Fruit fly (Drosophila melanogaster) whole organism, wandering third instar larva: ENCODE data around the gene CG11076.

Experiments used
- Abd-B ChIP-seq: fragments of >200 bp; optimal IDR thresholded peaks from 2 replicates; lab custom pipeline; 2017; ENCODE audit warnings: missing biosample characterization, missing genetic modification characterization
- CG32264 ChIP-seq: fragments of 200-800 bp; sonication (Bioruptor generic); optimal IDR thresholded peaks from 2 replicates; lab custom pipeline; 2016; ENCODE audit warnings: missing biosample characterization, missing genetic modification characterization
- CrebA ChIP-seq: fragments of 200-800 bp; sonication (Bioruptor generic); optimal IDR thresholded peaks from 2 replicates; lab custom pipeline; 2016; ENCODE audit warnings: missing biosample characterization, mild to moderate bottlenecking, missing genetic modification characterization, borderline replicate concordance
- Dif ChIP-seq: fragments of 200-275, 200-300 bp; sonication (Bioruptor generic); optimal IDR thresholded peaks from 2 replicates; lab custom pipeline; 2018; ENCODE audit warnings: missing biosample characterization, missing genetic modification characterization; ENCODE audit not compliant: partially characterized antibody
- GATAd ChIP-seq: sonication (Bioruptor generic); optimal IDR thresholded peaks from 2 replicates; lab custom pipeline; 2016; ENCODE audit warnings: missing biosample characterization, missing genetic modification characterization
- HLH106 ChIP-seq: fragments of 200-800 bp; optimal IDR thresholded peaks from 3 replicates; lab custom pipeline; 2019; ENCODE audit warnings: missing biosample characterization, mild to moderate bottlenecking, missing genetic modification characterization, moderate library complexity
- Hnf4 ChIP-seq: fragments of 200-800 bp; sonication (Bioruptor generic); optimal IDR thresholded peaks from 2 replicates; lab custom pipeline; 2016; ENCODE audit warnings: missing biosample characterization, mild to moderate bottlenecking, missing genetic modification characterization
- Hr78 ChIP-seq: fragments of >200 bp; optimal IDR thresholded peaks from 2 replicates; lab custom pipeline; 2017; ENCODE audit warnings: missing biosample characterization, missing genetic modification characterization
- Jra ChIP-seq: sonication (Bioruptor generic); optimal IDR thresholded peaks from 2 replicates; lab custom pipeline; 2016; ENCODE audit warnings: missing biosample characterization, missing genetic modification characterization
- Mio ChIP-seq: sonication (Bioruptor generic); optimal IDR thresholded peaks from 2 replicates; lab custom pipeline; 2016; ENCODE audit warnings: missing biosample characterization, missing genetic modification characterization
- Myc ChIP-seq: fragments of >200 bp; optimal IDR thresholded peaks from 2 replicates; lab custom pipeline; 2017
- N ChIP-seq: fragments of >200 bp; optimal IDR thresholded peaks from 2 replicates; lab custom pipeline; 2018; ENCODE audit warnings: missing biosample characterization, missing external identifiers, missing genetic modification characterization
- OdsH ChIP-seq: fragments of 200-800 bp; sonication (Bioruptor generic); optimal IDR thresholded peaks from 2 replicates; lab custom pipeline; 2016; ENCODE audit warnings: missing biosample characterization, mild to moderate bottlenecking, missing genetic modification characterization
- Rel ChIP-seq, 2 experiments: fragments of 200-800 bp; sonication (Bioruptor generic) in 1 of 2; optimal IDR thresholded peaks; 2 replicates in 1 of 2; 3 replicates in 1 of 2; lab custom pipeline; 2016 to 2019; ENCODE audit warnings: mild to moderate bottlenecking in 2 of 2, missing biosample characterization in 2 of 2, missing genetic modification characterization in 2 of 2, moderate library complexity in 1 of 2
- Sp1 ChIP-seq: fragments of 200-800 bp; sonication (Bioruptor generic); optimal IDR thresholded peaks from 3 replicates; lab custom pipeline; 2019; ENCODE audit warnings: missing biosample characterization, mild to moderate bottlenecking, missing genetic modification characterization, moderate library complexity
- brk ChIP-seq: fragments of 200-800 bp; sonication (Bioruptor generic); optimal IDR thresholded peaks from 2 replicates; lab custom pipeline; 2016; ENCODE audit warnings: missing biosample characterization, mild to moderate bottlenecking, missing genetic modification characterization
- dl ChIP-seq, 2 experiments: fragments of 175-275, 200-275 bp in 1 of 2; fragments of 200-275 bp in 1 of 2; sonication (Bioruptor generic); optimal IDR thresholded peaks; lab custom pipeline; 2018; ENCODE audit warnings: mild to moderate bottlenecking in 2 of 2, missing biosample characterization in 2 of 2, missing genetic modification characterization in 2 of 2, moderate library complexity in 2 of 2; ENCODE audit not compliant: partially characterized antibody in 2 of 2, insufficient read depth in 1 of 2
- dmrt93B ChIP-seq: fragments of 200-800 bp; sonication (Bioruptor generic); optimal IDR thresholded peaks from 2 replicates; lab custom pipeline; 2018; ENCODE audit warnings: missing biosample characterization, mild to moderate bottlenecking, missing genetic modification characterization
- dsf ChIP-seq: sonication (Bioruptor generic); optimal IDR thresholded peaks from 2 replicates; lab custom pipeline; 2016; ENCODE audit warnings: missing biosample characterization, missing genetic modification characterization, borderline replicate concordance
- ey ChIP-seq: fragments of 200-800 bp; sonication (Bioruptor generic); optimal IDR thresholded peaks from 2 replicates; lab custom pipeline; 2016; ENCODE audit warnings: missing biosample characterization, missing genetic modification characterization
- foxo ChIP-seq, 2 experiments: fragments of 200-800 bp; sonication (Bioruptor generic); optimal IDR thresholded peaks; 2 replicates in 1 of 2; 3 replicates in 1 of 2; lab custom pipeline; 2016 to 2017; ENCODE audit warnings: missing biosample characterization in 2 of 2, missing genetic modification characterization in 2 of 2
- fru ChIP-seq: fragments of 200-800 bp; sonication (Bioruptor generic); optimal IDR thresholded peaks from 3 replicates; lab custom pipeline; 2016; ENCODE audit warnings: missing biosample characterization, mild to moderate bottlenecking, missing genetic modification characterization
- pan ChIP-seq: fragments of >200 bp; optimal IDR thresholded peaks from 2 replicates; lab custom pipeline; 2017
- rgr ChIP-seq: fragments of 200-800 bp; sonication (Bioruptor generic); optimal IDR thresholded peaks from 3 replicates; lab custom pipeline; 2016; ENCODE audit warnings: missing biosample characterization, mild to moderate bottlenecking, missing genetic modification characterization
- sage ChIP-seq: fragments of 200-800 bp; sonication (Bioruptor generic); optimal IDR thresholded peaks from 2 replicates; lab custom pipeline; 2016; ENCODE audit warnings: missing biosample characterization, mild to moderate bottlenecking, missing genetic modification characterization
- sv ChIP-seq: fragments of 200-800 bp; sonication (Bioruptor generic); optimal IDR thresholded peaks from 3 replicates; lab custom pipeline; 2016; ENCODE audit warnings: missing biosample characterization, missing genetic modification characterization
- tai ChIP-seq: sonication (Bioruptor generic); optimal IDR thresholded peaks from 2 replicates; lab custom pipeline; 2016; ENCODE audit warnings: missing biosample characterization, missing genetic modification characterization
- usp ChIP-seq: fragments of >200 bp; optimal IDR thresholded peaks from 2 replicates; lab custom pipeline; 2017; ENCODE audit warnings: missing biosample characterization, missing genetic modification characterization
- woc ChIP-seq: sonication (Bioruptor generic); optimal IDR thresholded peaks from 2 replicates; lab custom pipeline; 2016; ENCODE audit warnings: missing biosample characterization, mild to moderate bottlenecking, missing genetic modification characterization

Gene CG11076

DNA sequence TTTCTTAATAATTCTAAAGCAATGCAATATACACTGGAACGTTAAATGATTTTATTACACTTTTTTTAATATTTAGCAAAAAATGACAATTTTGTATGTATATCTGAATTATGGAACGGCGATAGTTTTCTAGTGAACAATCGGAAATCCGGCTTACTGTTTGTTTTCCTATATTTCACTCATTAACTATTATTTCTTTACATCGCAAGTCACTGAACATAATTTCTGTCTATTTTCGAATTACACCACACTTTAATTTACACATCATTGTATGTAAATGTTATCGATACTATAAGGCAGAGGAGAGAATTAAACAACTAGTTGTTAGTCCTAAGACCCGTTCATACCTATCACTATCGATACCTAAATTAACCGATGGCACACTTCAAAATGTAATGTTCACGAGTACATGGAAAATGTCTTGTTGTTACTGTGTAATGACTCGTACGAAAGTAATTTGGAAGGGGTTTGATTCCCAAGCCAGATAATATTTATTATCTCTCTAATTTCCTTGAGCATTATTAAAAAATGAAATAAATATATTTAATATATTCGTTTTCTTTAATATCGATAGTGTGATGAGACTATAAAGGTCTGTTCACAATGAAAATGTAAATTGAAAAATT lies 4.6 kb downstream of the CG11076 start, which contains the start of gene PlexA (continued):
- TF ChIP-seq sage (GFP tag; lab: Kevin White, UChicago), result no peak

DNA sequence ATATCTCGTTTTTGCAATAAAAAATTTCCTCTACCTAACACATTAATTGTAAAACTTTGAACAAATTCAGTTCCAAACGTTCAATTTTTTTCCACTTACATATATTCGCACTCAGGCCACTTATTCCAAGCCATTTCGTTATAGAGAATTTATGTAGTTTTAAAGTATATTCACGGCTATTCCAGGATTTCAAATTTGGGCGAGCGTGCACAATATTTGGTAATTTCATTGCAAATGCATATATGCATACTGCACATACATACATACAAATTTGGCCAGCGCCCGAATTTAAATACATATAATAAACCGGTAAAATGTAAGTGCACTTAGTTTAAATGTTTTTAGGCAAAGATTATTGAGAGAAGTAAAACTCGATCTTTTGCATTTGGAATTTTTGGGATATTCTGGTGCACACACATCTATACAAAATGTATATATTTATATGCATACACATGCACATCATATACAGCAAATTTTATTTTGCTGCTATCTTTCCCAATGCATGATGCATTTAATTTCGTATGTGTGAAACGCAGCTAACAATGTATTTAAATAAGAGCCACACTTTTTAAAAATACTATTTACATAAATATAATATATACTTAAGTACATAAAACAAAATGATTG lies 5.3 kb downstream of the CG11076 start:
- TF ChIP-seq Hnf4 (GFP tag; lab: Kevin White, UChicago) (no peak), OdsH (GFP tag; lab: Kevin White, UChicago) (no peak), Mio (GFP tag; lab: Kevin White, UChicago) (no peak), usp (GFP tag; lab: Kevin White, UChicago) (no peak), Jra (GFP tag; lab: Kevin White, UChicago) (no peak), foxo (GFP tag; optimal IDR thresholded peaks at IDR 0.05; lab: Kevin White, UChicago) (no peak), HLH106 (tag; lab: Kevin White, UChicago) (no peak), CrebA (GFP tag; lab: Kevin White, UChicago) (no peak), fru (GFP tag; lab: Kevin White, UChicago) (no peak), N (GFP tag; lab: Kevin White, UChicago) (no peak), tai (GFP tag; lab: Kevin White, UChicago) (no peak), Myc (lab: Kevin White, UChicago) (no peak), brk (no peak), pan (lab: Kevin White, UChicago) (no peak), sv (GFP tag; lab: Kevin White, UChicago) (no peak), Dif (no peak), Sp1 (GFP tag; lab: Kevin White, UChicago) (no peak), sage (GFP tag; lab: Kevin White, UChicago) (no peak), dsf (no peak)
- TF ChIP-seq, all 38 proteins: peak for 0

DNA sequence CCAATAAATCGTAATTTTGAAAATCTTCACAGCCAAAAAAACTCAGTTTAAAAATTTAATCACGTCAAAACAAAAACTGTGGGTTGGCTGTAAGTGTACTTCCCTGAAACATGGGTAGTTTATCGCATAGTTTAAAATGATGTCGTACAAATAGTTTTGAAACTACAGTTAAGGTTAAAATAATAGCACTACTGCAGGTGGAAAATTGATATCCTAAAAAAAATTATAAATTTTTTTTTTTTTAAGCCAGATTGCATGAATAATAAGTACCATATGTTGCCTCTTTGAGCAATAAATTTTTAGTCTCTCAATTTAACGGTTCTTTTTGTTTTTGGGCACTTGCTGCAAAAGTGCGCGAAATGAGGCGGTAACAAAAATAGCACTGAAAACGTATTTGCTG lies 6.5 kb downstream of the CG11076 start:
- TF ChIP-seq Abd-B (GFP tag; lab: Kevin White, UChicago), result no peak
- TF ChIP-seq HLH106 (tag; lab: Kevin White, UChicago), result no peak
- no peak for TF ChIP-seq woc (GFP tag; lab: Kevin White, UChicago)
- TF ChIP-seq CG32264 (GFP tag; lab: Kevin White, UChicago), result no peak
- TF ChIP-seq sv (GFP tag; lab: Kevin White, UChicago), result no peak
- no peak for TF ChIP-seq Sp1 (GFP tag; lab: Kevin White, UChicago)
- TF ChIP-seq ey (GFP tag; lab: Kevin White, UChicago), result no peak
- no peak for TF ChIP-seq dmrt93B (GFP tag; lab: Kevin White, UChicago)
- no peak for TF ChIP-seq Rel (GFP tag; optimal IDR thresholded peaks at IDR 0.05; lab: Kevin White, UChicago)
- TF ChIP-seq Rel (tag; optimal IDR thresholded peaks at IDR 0.05; lab: Kevin White, UChicago), result no peak
- no peak for TF ChIP-seq Hnf4 (GFP tag; lab: Kevin White, UChicago)
- TF ChIP-seq Dif, result no peak
- no peak for TF ChIP-seq rgr (GFP tag; lab: Kevin White, UChicago)
- TF ChIP-seq foxo (GFP tag; optimal IDR thresholded peaks at IDR 0.05; lab: Kevin White, UChicago), result no peak
- no peak for TF ChIP-seq CrebA (GFP tag; lab: Kevin White, UChicago)
- TF ChIP-seq Mio (GFP tag; lab: Kevin White, UChicago), result no peak
- TF ChIP-seq Hr78 (GFP tag; lab: Kevin White, UChicago), result no peak
- no peak for TF ChIP-seq GATAd

DNA sequence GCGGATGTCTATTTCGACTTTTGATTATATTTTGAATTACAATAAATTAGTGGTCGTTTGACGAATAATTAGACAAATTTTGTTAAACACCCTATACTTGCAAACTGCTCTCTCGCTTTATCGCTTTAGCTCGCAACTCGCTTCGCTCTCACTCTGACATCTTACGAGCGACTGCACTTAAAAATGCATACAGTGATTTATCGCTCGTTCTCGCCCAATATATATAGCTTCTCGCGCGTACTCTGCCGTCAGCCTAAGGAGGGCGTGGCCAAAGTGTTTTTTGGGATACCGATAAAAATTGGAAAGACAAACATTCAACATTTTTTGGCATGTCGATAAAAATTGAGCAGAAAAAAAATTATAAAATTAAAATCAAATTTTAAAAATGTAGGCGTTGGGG lies 23.1 kb downstream of the CG11076 start:
- no peak for TF ChIP-seq dsf

DNA sequence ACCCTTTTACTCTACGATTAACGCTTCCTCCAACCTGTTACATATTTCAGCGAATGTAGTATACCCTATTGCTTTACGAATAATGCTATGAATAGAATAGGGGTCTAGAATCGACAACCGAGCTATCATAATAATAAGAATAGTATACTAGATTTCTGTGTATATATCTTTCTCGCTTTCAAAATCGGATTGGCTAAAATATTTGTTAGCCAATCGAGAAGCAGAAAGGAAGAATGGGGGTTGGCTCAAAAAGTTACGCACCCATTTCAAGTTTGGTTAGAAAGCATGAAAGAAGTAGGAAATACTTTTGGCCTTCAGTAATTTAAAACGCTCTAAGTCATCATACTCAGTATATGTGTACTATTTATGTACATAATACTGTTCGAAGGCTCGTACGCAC lies 35.6 kb downstream of the CG11076 start:
- no peak for TF ChIP-seq tai (GFP tag; lab: Kevin White, UChicago)
- TF ChIP-seq Hr78 (GFP tag; lab: Kevin White, UChicago), result no peak
- no peak for TF ChIP-seq OdsH (GFP tag; lab: Kevin White, UChicago)
- no peak for TF ChIP-seq Abd-B (GFP tag; lab: Kevin White, UChicago)
- no peak for TF ChIP-seq brk
- TF ChIP-seq dl (GFP tag; optimal IDR thresholded peaks at IDR 0.05; lab: Kevin White, UChicago; ENCODE audit: insufficient read depth in 1 of 2, partially characterized antibody in 2 of 2), result no peak
